Worm (Caenorhabditis elegans) whole organism, L1 larva: Measurements from ENCODE around the gene srt-29.

ENCODE experiments used
- ces-1 ChIP-seq: fragments of 150-350 bp; optimal IDR thresholded peaks from 2 replicates; lab custom pipeline; 2014; ENCODE audit warnings: missing biosample characterization, missing genetic modification reagents, missing genetic modification characterization
- egl-27 ChIP-seq, 2 experiments: fragments of 150-350 bp in 1 of 2; sonication (generic microtip); optimal IDR thresholded peaks; 3 replicates each; lab custom pipeline; 2017 to 2018; ENCODE audit warnings: missing biosample characterization in 2 of 2, missing genetic modification characterization in 2 of 2, missing genetic modification reagents in 2 of 2
- nhr-11 ChIP-seq: fragments of 150-350 bp; optimal IDR thresholded peaks from 2 replicates; lab custom pipeline; 2014; ENCODE audit warnings: missing biosample characterization, missing genetic modification characterization
- nhr-237 ChIP-seq: fragments of 150-350 bp; optimal IDR thresholded peaks from 2 replicates; lab custom pipeline; 2014; ENCODE audit warnings: missing biosample characterization, missing genetic modification characterization
- nhr-85 ChIP-seq: sonication (generic microtip); peaks from one replicate; lab custom pipeline; 2016; ENCODE audit warnings: missing genetic modification characterization, inconsistent platforms, missing compliant biosample characterization
- nhr-90 ChIP-seq: sonication (generic microtip); optimal IDR thresholded peaks from 2 replicates; lab custom pipeline; 2016; ENCODE audit warnings: mild to moderate bottlenecking, missing genetic modification characterization, missing compliant biosample characterization; ENCODE audit not compliant: poor library complexity
- zip-4 ChIP-seq: fragments of 200-800 bp; sonication (Bioruptor generic); optimal IDR thresholded peaks from 2 replicates; lab custom pipeline; 2018; ENCODE audit warnings: mild to moderate bottlenecking, missing genetic modification characterization, moderate library complexity, missing compliant biosample characterization

DNA sequence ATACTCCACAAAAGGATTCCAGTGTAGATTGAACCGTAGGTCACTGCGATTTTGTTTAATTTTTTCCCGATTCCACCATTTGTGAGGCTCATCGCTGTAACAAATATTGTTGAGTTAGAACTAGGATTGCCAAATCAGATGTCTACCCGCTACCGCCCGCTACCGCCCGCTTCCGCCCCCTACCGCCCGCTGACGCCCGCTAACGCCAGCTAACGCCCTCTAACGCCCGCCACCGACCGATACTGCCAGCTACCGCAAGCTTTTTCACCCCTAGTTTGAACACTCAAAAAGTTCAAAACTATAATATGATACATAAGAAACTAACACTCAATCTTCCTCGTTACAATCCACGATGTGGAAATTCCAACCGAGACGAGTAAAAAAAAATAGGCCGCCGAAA lies 39.5 kb upstream of the srt-29 start:
- TF ChIP-seq ces-1 (GFP tag; lab: Kevin White, UChicago) (no peak), egl-27 (tag; optimal IDR thresholded peaks at IDR 0.05; lab: Kevin White, UChicago) (no peak), nhr-85 (no peak), nhr-237 (no peak), nhr-11 (no peak), nhr-90 (no peak), zip-4 (GFP tag; lab: Kevin White, UChicago) (no peak)
